Worm (Caenorhabditis elegans): ENCODE data around the gene F58E6.5.

DNA sequence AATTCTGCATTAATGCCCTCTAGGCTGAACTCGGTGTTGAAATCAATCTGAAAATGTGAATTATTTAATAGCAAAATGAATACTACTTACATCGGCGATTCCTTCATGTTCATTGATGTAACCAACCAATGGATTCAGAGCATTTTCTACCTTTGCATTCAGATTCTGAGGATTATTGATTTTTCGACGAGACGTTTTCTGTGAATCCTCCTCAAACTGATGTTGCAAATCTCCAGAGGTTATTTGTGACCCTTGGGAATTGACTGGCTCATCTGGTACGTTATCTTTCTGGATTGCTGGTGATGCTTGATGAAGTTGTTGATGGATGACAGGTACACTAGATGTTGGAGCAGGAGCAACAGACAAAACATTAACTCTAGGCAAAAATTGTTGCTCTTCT is 27.7 kb upstream of the F58E6.5 start:
- TF ChIP-seq ZK546.5 (tag; optimal IDR thresholded peaks at IDR 0.05) (no peak), snpc-4 (tag; optimal IDR thresholded peaks at IDR 0.05) (no peak), ztf-11 (tag; optimal IDR thresholded peaks at IDR 0.05) (no peak), sma-3 (GFP tag; optimal IDR thresholded peaks at IDR 0.05) (no peak), nhr-23 (tag; optimal IDR thresholded peaks at IDR 0.05) (no peak), lin-13 (GFP tag; optimal IDR thresholded peaks at IDR 0.05) (no peak), fos-1 (tag; optimal IDR thresholded peaks at IDR 0.05) (no peak), nhr-10 (tag; optimal IDR thresholded peaks at IDR 0.05) (no peak)

Data from whole organism, L2 larva.